Fruit fly (Drosophila melanogaster) whole organism: ENCODE results near the gene Sf3b5.

ENCODE experiments used
- CG8478 ChIP-seq: fragments of >200 bp; optimal IDR thresholded peaks from 2 replicates; lab custom pipeline; 2018; ENCODE audit warnings: inconsistent platforms
- Dll ChIP-seq: fragments of >200 bp; optimal IDR thresholded peaks from 2 replicates; lab custom pipeline; 2017
- psq ChIP-seq: fragments of >200 bp; optimal IDR thresholded peaks from 2 replicates; lab custom pipeline; 2017
- usp ChIP-seq: fragments of >200 bp; optimal IDR thresholded peaks from 2 replicates; lab custom pipeline; 2017; ENCODE audit warnings: missing biosample characterization, missing genetic modification characterization, mixed read lengths

dm6 chr3R:9028690-9029089 lies 13.5 kb upstream of the Sf3b5 start:
- TF ChIP-seq CG8478 (lab: Kevin White, UChicago), result no peak
- no peak for TF ChIP-seq psq (lab: Kevin White, UChicago)
- TF ChIP-seq usp (GFP tag; lab: Kevin White, UChicago), result no peak
- TF ChIP-seq Dll (lab: Kevin White, UChicago), result no peak
